Worm (Caenorhabditis elegans): Measurements from ENCODE around the gene M03B6.1.
A peak's percentile ranks its signal among the peaks of the same experiment; 100 is the strongest.

- TF ChIP-seq sea-2 (GFP tag; optimal IDR thresholded peaks at IDR 0.05), result no peak
- no peak for TF ChIP-seq fkh-2 (tag; optimal IDR thresholded peaks at IDR 0.05)
- TF ChIP-seq ZK546.5 (tag; optimal IDR thresholded peaks at IDR 0.05), result no peak
- TF ChIP-seq pqm-1 (tag; optimal IDR thresholded peaks at IDR 0.05), result peak; percentile 31
- no peak for TF ChIP-seq daf-12 (tag; optimal IDR thresholded peaks at IDR 0.05)
- TF ChIP-seq unc-39 (tag; optimal IDR thresholded peaks at IDR 0.05), result no peak
Observed at ce11 chrX:13851590-13851989, 10.2 kb downstream of the M03B6.1 start.
